Fruit fly (Drosophila melanogaster) whole organism, embryonic: Measurements from ENCODE around the gene CG7924.

ENCODE experiments used
- ATbp ChIP-seq: fragments of 200-800 bp; sonication (Bioruptor generic); optimal IDR thresholded peaks from 2 replicates; lab custom pipeline; 2017; ENCODE audit warnings: missing biosample characterization, mild to moderate bottlenecking, missing genetic modification characterization, missing genetic modification reagents
- BEAF-32 ChIP-seq: fragments of 200-800 bp; sonication (Bioruptor generic); optimal IDR thresholded peaks from 3 replicates; lab custom pipeline; 2017; ENCODE audit warnings: missing biosample characterization, missing genetic modification characterization, mild to moderate bottlenecking, moderate library complexity, missing genetic modification reagents
- CG11093 ChIP-seq: fragments of 200-800 bp; sonication (Bioruptor generic); IDR thresholded peaks from 3 replicates; pipeline ENCODE4 v1.3.6; 2022; ENCODE audit warnings: missing biosample characterization, missing genetic modification characterization
- CG12744 ChIP-seq: fragments of 200-800 bp; sonication (Bioruptor generic); optimal IDR thresholded peaks from 2 replicates; lab custom pipeline; 2016; ENCODE audit warnings: missing biosample characterization, missing genetic modification characterization
- CG13624 ChIP-seq: fragments of 200-800 bp; sonication (Bioruptor generic); optimal IDR thresholded peaks from 2 replicates; lab custom pipeline; 2016; ENCODE audit warnings: missing biosample characterization, missing genetic modification characterization
- CG14965 ChIP-seq: fragments of 200-800 bp; sonication (Bioruptor generic); optimal IDR thresholded peaks from 2 replicates; lab custom pipeline; 2016; ENCODE audit warnings: missing biosample characterization, missing genetic modification characterization, borderline replicate concordance
- CG15011 ChIP-seq: fragments of 200-800 bp; sonication (Bioruptor generic); optimal IDR thresholded peaks from 3 replicates; lab custom pipeline; 2018; ENCODE audit warnings: missing biosample characterization, mild to moderate bottlenecking, missing genetic modification characterization
- CG15269 ChIP-seq: fragments of 200-800 bp; sonication (Bioruptor generic); optimal IDR thresholded peaks from 2 replicates; lab custom pipeline; 2018; ENCODE audit warnings: missing biosample characterization, mild to moderate bottlenecking, missing genetic modification characterization, moderate library complexity
- CG15479 ChIP-seq: fragments of 200-800 bp; sonication (Bioruptor generic); optimal IDR thresholded peaks from 3 replicates; lab custom pipeline; 2019; ENCODE audit warnings: missing biosample characterization, mild to moderate bottlenecking, missing genetic modification characterization, moderate library complexity
- CG15514 ChIP-seq: fragments of 200-800 bp; sonication (Bioruptor generic); optimal IDR thresholded peaks from 3 replicates; lab custom pipeline; 2017; ENCODE audit warnings: missing biosample characterization, missing genetic modification characterization, mild to moderate bottlenecking, moderate library complexity, missing genetic modification reagents
- CG1647 ChIP-seq: fragments of 200-800 bp; sonication (Bioruptor generic); optimal IDR thresholded peaks from 3 replicates; lab custom pipeline; 2016; ENCODE audit warnings: missing biosample characterization, missing genetic modification characterization
- CG16779 ChIP-seq: fragments of 200-800 bp; sonication (Bioruptor generic); IDR thresholded peaks from 2 replicates; pipeline ENCODE4 v1.3.6; 2022; ENCODE audit warnings: missing biosample characterization, missing genetic modification characterization
- CG16863 ChIP-seq: fragments of 200-800 bp; sonication (Bioruptor generic); optimal IDR thresholded peaks from 3 replicates; lab custom pipeline; 2016; ENCODE audit warnings: missing biosample characterization, missing genetic modification characterization
- CG31224 ChIP-seq: fragments of 200-800 bp; sonication (Bioruptor generic); IDR thresholded peaks from 2 replicates; pipeline ENCODE4 v1.3.6; 2022; ENCODE audit warnings: missing biosample characterization, missing genetic modification characterization
- CG32772 ChIP-seq: fragments of 200-800 bp; sonication (Bioruptor generic); IDR thresholded peaks from 2 replicates; pipeline ENCODE4 v1.3.6; 2022; ENCODE audit warnings: missing biosample characterization, missing genetic modification characterization
- CG3838 ChIP-seq: fragments of 200-800 bp; sonication (Bioruptor generic); optimal IDR thresholded peaks from 3 replicates; lab custom pipeline; 2016; ENCODE audit warnings: missing biosample characterization, missing genetic modification characterization
- CG6791 ChIP-seq: fragments of 200-800 bp; sonication (Bioruptor generic); IDR thresholded peaks from 3 replicates; pipeline ENCODE4 v1.3.6; 2022; ENCODE audit warnings: missing biosample characterization, missing genetic modification characterization; ENCODE audit not compliant: partially characterized antibody
- CG8478 ChIP-seq: fragments of >200 bp; optimal IDR thresholded peaks from 2 replicates; lab custom pipeline; 2018
- CG9727 ChIP-seq: fragments of 200-800 bp; sonication (Bioruptor generic); optimal IDR thresholded peaks from 3 replicates; lab custom pipeline; 2017; ENCODE audit warnings: missing biosample characterization, mild to moderate bottlenecking, missing genetic modification characterization
- ERR ChIP-seq: fragments of 200-800 bp; sonication (Bioruptor generic); optimal IDR thresholded peaks from 2 replicates; lab custom pipeline; 2016; ENCODE audit warnings: missing biosample characterization, missing genetic modification characterization
- Eip74EF ChIP-seq, 2 experiments: fragments of 200-800 bp in 1 of 2; fragments of >200 bp in 1 of 2; sonication (Bioruptor generic) in 1 of 2; optimal IDR thresholded peaks; 2 replicates each; lab custom pipeline; 2017 to 2019; ENCODE audit warnings: missing biosample characterization in 2 of 2, missing genetic modification characterization in 2 of 2, mild to moderate bottlenecking in 1 of 2, moderate library complexity in 1 of 2
- Mad ChIP-seq: fragments of 200-800 bp; sonication (Bioruptor generic); optimal IDR thresholded peaks from 2 replicates; lab custom pipeline; 2016; ENCODE audit warnings: missing biosample characterization, missing genetic modification characterization
- Med ChIP-seq: fragments of 200-800 bp; sonication (Bioruptor generic); peaks from one replicate; lab custom pipeline; 2016; ENCODE audit warnings: missing biosample characterization, missing genetic modification characterization, mild to moderate bottlenecking, inconsistent platforms, moderate library complexity
- Mes4 ChIP-seq: fragments of 200-800 bp; sonication (Bioruptor generic); optimal IDR thresholded peaks from 2 replicates; lab custom pipeline; 2016; ENCODE audit warnings: missing biosample characterization, missing genetic modification characterization
- NfI ChIP-seq: fragments of 200-800 bp; sonication (Bioruptor generic); optimal IDR thresholded peaks from 3 replicates; lab custom pipeline; 2018; ENCODE audit warnings: missing biosample characterization, mild to moderate bottlenecking, missing genetic modification characterization, moderate library complexity
- Optix ChIP-seq: fragments of 200-800 bp; sonication (Bioruptor generic); IDR thresholded peaks from 3 replicates; pipeline ENCODE4 v1.3.6; 2022; ENCODE audit warnings: missing biosample characterization, missing genetic modification characterization
- Ptx1 ChIP-seq: fragments of 200-800 bp; sonication (Bioruptor generic); IDR thresholded peaks from 2 replicates; pipeline ENCODE4 v1.3.6; 2022; ENCODE audit warnings: missing biosample characterization, missing genetic modification characterization
- Ravus ChIP-seq: fragments of 200-800 bp; sonication (Bioruptor generic); IDR thresholded peaks from 2 replicates; pipeline ENCODE4 v1.3.6; 2022; ENCODE audit warnings: missing biosample characterization, missing genetic modification characterization
- crol ChIP-seq: fragments of 200-800 bp; sonication (Bioruptor generic); IDR thresholded peaks from 2 replicates; pipeline ENCODE4 v1.3.6; 2022; ENCODE audit warnings: missing biosample characterization, missing genetic modification characterization
- cwo ChIP-seq: fragments of 200-800 bp; sonication (Bioruptor generic); optimal IDR thresholded peaks from 3 replicates; lab custom pipeline; 2017; ENCODE audit warnings: missing biosample characterization, missing genetic modification characterization, mild to moderate bottlenecking, moderate library complexity, missing genetic modification reagents
- dm ChIP-seq: fragments of 200-800 bp; sonication (Bioruptor generic); optimal IDR thresholded peaks from 3 replicates; lab custom pipeline; 2016; ENCODE audit warnings: missing biosample characterization, missing genetic modification characterization
- dmrt99B ChIP-seq: fragments of 200-800 bp; sonication (Bioruptor generic); optimal IDR thresholded peaks from 2 replicates; lab custom pipeline; 2018; ENCODE audit warnings: missing biosample characterization, mild to moderate bottlenecking, missing genetic modification characterization, moderate library complexity
- exex ChIP-seq: fragments of 200-800 bp; sonication (Bioruptor generic); optimal IDR thresholded peaks from 4 replicates; lab custom pipeline; 2018; ENCODE audit warnings: missing biosample characterization, mild to moderate bottlenecking, missing genetic modification characterization, moderate library complexity
- ftz-f1 ChIP-seq: fragments of 200-800 bp; sonication (Bioruptor generic); optimal IDR thresholded peaks from 2 replicates; lab custom pipeline; 2016; ENCODE audit warnings: missing biosample characterization, missing genetic modification characterization
- grn ChIP-seq: fragments of 200-800 bp; sonication (Bioruptor generic); optimal IDR thresholded peaks from 3 replicates; lab custom pipeline; 2017; ENCODE audit warnings: missing biosample characterization, missing genetic modification characterization
- hb ChIP-seq: fragments of 200-800 bp; sonication (Bioruptor generic); IDR thresholded peaks from 3 replicates; pipeline ENCODE4 v1.3.6; 2022; ENCODE audit warnings: missing biosample characterization, missing genetic modification characterization; ENCODE audit not compliant: partially characterized antibody
- hth ChIP-seq: fragments of >200 bp; optimal IDR thresholded peaks from 2 replicates; lab custom pipeline; 2017; ENCODE audit warnings: inconsistent platforms
- jigr1 ChIP-seq: fragments of 200-800 bp; sonication (Bioruptor generic); IDR thresholded peaks from 3 replicates; pipeline ENCODE4 v1.3.6; 2022; ENCODE audit warnings: missing biosample characterization, missing genetic modification characterization
- jumu ChIP-seq: fragments of 200-800 bp; sonication (Bioruptor generic); optimal IDR thresholded peaks from 3 replicates; lab custom pipeline; 2016; ENCODE audit warnings: missing biosample characterization, missing genetic modification characterization
- ken ChIP-seq: fragments of 200-800 bp; sonication (Bioruptor generic); IDR thresholded peaks from 3 replicates; pipeline ENCODE4 v1.3.6; 2022; ENCODE audit warnings: missing biosample characterization, missing genetic modification characterization
- maf-S ChIP-seq: fragments of 200-800 bp; sonication (Bioruptor generic); optimal IDR thresholded peaks from 2 replicates; lab custom pipeline; 2016; ENCODE audit warnings: missing biosample characterization, missing genetic modification characterization
- p53 ChIP-seq: fragments of 200-800 bp; sonication (Bioruptor generic); optimal IDR thresholded peaks from 2 replicates; lab custom pipeline; 2016; ENCODE audit warnings: missing biosample characterization, missing genetic modification characterization
- pum ChIP-seq: fragments of 200-800 bp; sonication (Bioruptor generic); optimal IDR thresholded peaks from 2 replicates; lab custom pipeline; 2016; ENCODE audit warnings: missing biosample characterization, missing genetic modification characterization
- rib ChIP-seq: fragments of 200-800 bp; sonication (Bioruptor generic); IDR thresholded peaks from 2 replicates; pipeline ENCODE4 v1.3.6; 2022; ENCODE audit warnings: missing biosample characterization, missing genetic modification characterization
- sd ChIP-seq: fragments of 200-800 bp; sonication (Bioruptor generic); optimal IDR thresholded peaks from 3 replicates; lab custom pipeline; 2018; ENCODE audit warnings: missing biosample characterization, mild to moderate bottlenecking, missing genetic modification characterization, moderate library complexity
- sna ChIP-seq: fragments of 200-800 bp; sonication (Bioruptor generic); IDR thresholded peaks from 2 replicates; pipeline ENCODE4 v1.3.6; 2022; ENCODE audit warnings: missing biosample characterization, missing genetic modification characterization; ENCODE audit not compliant: partially characterized antibody
- so ChIP-seq: fragments of 200-800 bp; sonication (Bioruptor generic); IDR thresholded peaks from 3 replicates; pipeline ENCODE4 v1.3.6; 2022; ENCODE audit warnings: missing biosample characterization, missing genetic modification characterization
- sqz ChIP-seq: fragments of 200-800 bp; sonication (Bioruptor generic); optimal IDR thresholded peaks from 3 replicates; lab custom pipeline; 2018; ENCODE audit warnings: missing biosample characterization, mild to moderate bottlenecking, missing genetic modification characterization
- trem ChIP-seq: fragments of 200-800 bp; optimal IDR thresholded peaks from 3 replicates; lab custom pipeline; 2019; ENCODE audit warnings: missing biosample characterization, mild to moderate bottlenecking, missing genetic modification characterization, moderate library complexity

Gene CG7924

dm6 chr3L:14272109-14273070 is 39.1 kb downstream of the CG7924 start (continued):
- TF ChIP-seq sna (GFP tag; lab: Robert Waterston, UW), result no peak
- TF ChIP-seq CG13624 (GFP tag; lab: Kevin White, UChicago), result no peak
- TF ChIP-seq CG1647, result no peak
- peak; percentile 70; the same call in 2 of the 3 replicates for TF ChIP-seq ken
- peak; percentile 49 for TF ChIP-seq CG15011 (GFP tag; lab: Kevin White, UChicago)
- no peak for TF ChIP-seq BEAF-32 (GFP tag; lab: Kevin White, UChicago)
- TF ChIP-seq CG32772 (GFP tag; lab: Robert Waterston, UW), result peak; percentile 66
- TF ChIP-seq CG14965 (GFP tag; lab: Kevin White, UChicago), result no peak
- no peak for TF ChIP-seq p53 (GFP tag; lab: Kevin White, UChicago)
- peak; percentile 0 for TF ChIP-seq CG12744 (GFP tag; lab: Kevin White, UChicago)
- peak; percentile 20 for TF ChIP-seq trem (tag; lab: Kevin White, UChicago)
- TF ChIP-seq Mes4 (GFP tag; lab: Kevin White, UChicago), result peak; percentile 20
- peak in 1 of 2 experiments; percentile 59 for TF ChIP-seq Eip74EF (GFP tag; optimal IDR thresholded peaks at IDR 0.05; lab: Kevin White, UChicago)
- peak; percentile 68 for TF ChIP-seq CG31224 (GFP tag; lab: Robert Waterston, UW)
- TF ChIP-seq CG16863 (GFP tag; lab: Kevin White, UChicago), result peak; percentile 6
- TF ChIP-seq rib, result no peak
- peak; percentile 10 for TF ChIP-seq CG15479 (GFP tag; lab: Kevin White, UChicago)
- TF ChIP-seq NfI (GFP tag; lab: Kevin White, UChicago), result peak; percentile 87
- no peak for TF ChIP-seq ERR (GFP tag; lab: Kevin White, UChicago)
- peak; percentile 92 for TF ChIP-seq CG15269 (tag; lab: Kevin White, UChicago)
- no peak for TF ChIP-seq CG3838 (GFP tag; lab: Kevin White, UChicago)
- no peak for TF ChIP-seq maf-S
- TF ChIP-seq dmrt99B (tag; lab: Kevin White, UChicago), result peak; percentile 88
- TF ChIP-seq CG9727 (GFP tag; lab: Kevin White, UChicago), result peak; percentile 78
- no peak for TF ChIP-seq hb (GFP tag; lab: Robert Waterston, UW)
- TF ChIP-seq so (GFP tag; lab: Robert Waterston, UW), result no peak
- peak; percentile 71 for TF ChIP-seq cwo (GFP tag; lab: Kevin White, UChicago)
- no peak for TF ChIP-seq CG8478 (lab: Kevin White, UChicago)
- peak; percentile 55 for TF ChIP-seq CG15514 (GFP tag; lab: Kevin White, UChicago)
- no peak for TF ChIP-seq jigr1
- no peak for TF ChIP-seq CG6791 (GFP tag; lab: Robert Waterston, UW)
- no peak for TF ChIP-seq Optix (GFP tag; lab: Robert Waterston, UW)
- no peak for TF ChIP-seq hth (lab: Kevin White, UChicago)
- no peak for TF ChIP-seq exex (tag; lab: Kevin White, UChicago)
- no peak for TF ChIP-seq pum (GFP tag; lab: Kevin White, UChicago)
- TF ChIP-seq Ravus (GFP tag; lab: Robert Waterston, UW), result no peak
- no peak for TF ChIP-seq Med
- peak; percentile 73 for TF ChIP-seq sqz (GFP tag; lab: Kevin White, UChicago)
- no peak for TF ChIP-seq ftz-f1 (GFP tag; lab: Kevin White, UChicago)
- TF ChIP-seq CG16779 (GFP tag; lab: Robert Waterston, UW), result no peak
- TF ChIP-seq ATbp (GFP tag; lab: Kevin White, UChicago), result peak; percentile 90
- peak; percentile 89 for TF ChIP-seq crol
- peak; percentile 9 for TF ChIP-seq dm (GFP tag; lab: Kevin White, UChicago)
- peak; percentile 85 for TF ChIP-seq Ptx1 (GFP tag; lab: Robert Waterston, UW)
- TF ChIP-seq CG11093 (GFP tag; lab: Robert Waterston, UW), result peak; percentile 75; the same call in 2 of the 3 replicates
- no peak for TF ChIP-seq jumu (GFP tag; lab: Kevin White, UChicago)
- peak; percentile 48 for TF ChIP-seq sd (tag; lab: Kevin White, UChicago)
- TF ChIP-seq Mad, result peak; percentile 48
- TF ChIP-seq grn (GFP tag; lab: Kevin White, UChicago), result peak; percentile 8
